Worm (Caenorhabditis elegans) whole organism, L4 larva: Measurements from ENCODE around the gene sru-7.

ENCODE experiments used
- D1046.2 ChIP-seq: fragments of 200-800 bp; sonication (Bioruptor generic); IDR thresholded peaks from 2 replicates; pipeline ENCODE4 v1.3.6; 2022; ENCODE audit warnings: missing genetic modification characterization, missing compliant biosample characterization
- T20F7.1 ChIP-seq: fragments of 200-800 bp; sonication (Bioruptor generic); optimal IDR thresholded peaks from 2 replicates; lab custom pipeline; 2018; ENCODE audit warnings: mild to moderate bottlenecking, missing genetic modification characterization, missing compliant biosample characterization
- T26A8.4 ChIP-seq: fragments of 200-800 bp; sonication (Bioruptor generic); IDR thresholded peaks from 2 replicates; pipeline ENCODE4 v1.3.6; 2022; ENCODE audit warnings: missing genetic modification characterization, missing compliant biosample characterization
- Y105C5A.15 ChIP-seq: fragments of 200-800 bp; sonication (Bioruptor generic); IDR thresholded peaks from 2 replicates; pipeline ENCODE4 v1.3.6; 2022; ENCODE audit warnings: missing genetic modification characterization, missing compliant biosample characterization
- Y75B8A.6 ChIP-seq: fragments of 200-800 bp; sonication (Bioruptor generic); IDR thresholded peaks from 2 replicates; pipeline ENCODE4 v1.3.6; 2022; ENCODE audit warnings: missing genetic modification reagents, missing genetic modification characterization, missing compliant biosample characterization
- ZK337.2 ChIP-seq: fragments of 200-800 bp; sonication (Bioruptor generic); IDR thresholded peaks from 2 replicates; pipeline ENCODE4 v1.3.6; 2022; ENCODE audit warnings: missing genetic modification reagents, missing genetic modification characterization, missing compliant biosample characterization
- ZK546.5 ChIP-seq, 2 experiments: sonication (generic microtip); optimal IDR thresholded peaks; 2 replicates each; lab custom pipeline; 2017; ENCODE audit warnings: missing biosample characterization in 2 of 2, missing genetic modification characterization in 2 of 2
- aha-1 ChIP-seq: fragments of 150-350 bp; peaks from one replicate; lab custom pipeline; 2014; ENCODE audit warnings: missing biosample characterization, missing genetic modification characterization
- ceh-20 ChIP-seq: fragments of 200-800 bp; sonication (Bioruptor generic); IDR thresholded peaks from 2 replicates; pipeline ENCODE4 v1.3.6; 2022; ENCODE audit warnings: missing genetic modification reagents, missing genetic modification characterization, missing compliant biosample characterization
- ceh-28 ChIP-seq: fragments of 150-350 bp; optimal IDR thresholded peaks from 2 replicates; lab custom pipeline; 2014; ENCODE audit warnings: missing biosample characterization, missing genetic modification reagents, missing genetic modification characterization
- ceh-62 ChIP-seq: sonication (generic microtip); optimal IDR thresholded peaks from 2 replicates; lab custom pipeline; 2017; ENCODE audit warnings: missing biosample characterization, missing genetic modification characterization
- cey-2 ChIP-seq: sonication (generic microtip); optimal IDR thresholded peaks from 3 replicates; lab custom pipeline; 2017; ENCODE audit warnings: missing genetic modification characterization, mild to moderate bottlenecking, missing compliant biosample characterization, antibody characterized with exemption, borderline replicate concordance; ENCODE audit not compliant: insufficient read depth
- ctbp-1 ChIP-seq: fragments of 200-800 bp; sonication (Bioruptor generic); IDR thresholded peaks from 2 replicates; pipeline ENCODE4 v1.3.6; 2022; ENCODE audit warnings: missing genetic modification reagents, missing genetic modification characterization, missing compliant biosample characterization
- daf-12 ChIP-seq: fragments of 150-350 bp; optimal IDR thresholded peaks from 2 replicates; lab custom pipeline; 2014; ENCODE audit warnings: missing biosample characterization, missing genetic modification reagents, missing genetic modification characterization
- daf-16 ChIP-seq, 3 experiments: sonication (generic microtip); optimal IDR thresholded peaks; 2 replicates each; lab custom pipeline; 2016 to 2017; ENCODE audit warnings: missing genetic modification characterization in 3 of 3, missing genetic modification reagents in 3 of 3, mild to moderate bottlenecking in 2 of 3, missing compliant biosample characterization in 2 of 3, missing biosample characterization in 1 of 3, moderate library complexity in 1 of 3
- dmd-6 ChIP-seq: fragments of 200-800 bp; sonication (Bioruptor generic); IDR thresholded peaks from 2 replicates; pipeline ENCODE4 v1.3.6; 2022; ENCODE audit warnings: missing genetic modification reagents, missing genetic modification characterization, missing compliant biosample characterization
- dmd-8 ChIP-seq: fragments of 200-800 bp; sonication (Bioruptor generic); IDR thresholded peaks from 2 replicates; pipeline ENCODE4 v1.3.6; 2022; ENCODE audit warnings: missing genetic modification characterization, missing compliant biosample characterization
- dve-1 ChIP-seq: sonication (generic microtip); optimal IDR thresholded peaks from 2 replicates; lab custom pipeline; 2017; ENCODE audit warnings: antibody characterized with exemption, mild to moderate bottlenecking, missing genetic modification characterization, missing compliant biosample characterization; ENCODE audit not compliant: insufficient read depth
- egl-27 ChIP-seq: sonication (generic microtip); optimal IDR thresholded peaks from 3 replicates; lab custom pipeline; 2017; ENCODE audit warnings: missing biosample characterization, missing genetic modification reagents, missing genetic modification characterization
- hlh-11 ChIP-seq: fragments of 200-800 bp; sonication (Bioruptor generic); optimal IDR thresholded peaks from 2 replicates; lab custom pipeline; 2018; ENCODE audit warnings: mild to moderate bottlenecking, missing genetic modification characterization, missing compliant biosample characterization
- hlh-30 ChIP-seq: sonication (generic microtip); optimal IDR thresholded peaks from 2 replicates; lab custom pipeline; 2017; ENCODE audit warnings: antibody characterized with exemption, mild to moderate bottlenecking, missing genetic modification characterization, missing compliant biosample characterization; ENCODE audit not compliant: insufficient read depth
- jun-1 ChIP-seq: fragments of 150-350 bp; optimal IDR thresholded peaks from 2 replicates; lab custom pipeline; 2014; ENCODE audit warnings: missing biosample characterization, missing genetic modification reagents, missing genetic modification characterization
- lin-15B ChIP-seq: fragments of 150-350 bp; sonication (generic microtip); optimal IDR thresholded peaks from 3 replicates; lab custom pipeline; 2014; ENCODE audit warnings: missing biosample characterization, missing genetic modification characterization
- lin-29 ChIP-seq: fragments of 200-800 bp; sonication (Bioruptor generic); IDR thresholded peaks from 2 replicates; pipeline ENCODE4 v1.3.6; 2022; ENCODE audit warnings: missing genetic modification reagents, missing genetic modification characterization, missing compliant biosample characterization
- lir-3 ChIP-seq: sonication (generic microtip); optimal IDR thresholded peaks from 2 replicates; lab custom pipeline; 2016; ENCODE audit warnings: mild to moderate bottlenecking, missing genetic modification characterization, missing compliant biosample characterization
- lsy-2 ChIP-seq, 2 experiments: fragments of 150-350 bp in 1 of 2; sonication (generic microtip) in 1 of 2; optimal IDR thresholded peaks; 2 replicates each; lab custom pipeline; 2014 to 2017; ENCODE audit warnings: missing biosample characterization in 2 of 2, missing genetic modification characterization in 2 of 2
- mdl-1 ChIP-seq, 2 experiments: fragments of 150-350 bp in 1 of 2; sonication (generic microtip) in 1 of 2; optimal IDR thresholded peaks; 2 replicates each; lab custom pipeline; 2014 to 2017; ENCODE audit warnings: missing biosample characterization in 2 of 2, missing genetic modification characterization in 2 of 2
- mxl-3 ChIP-seq: fragments of 200-800 bp; sonication (Bioruptor generic); optimal IDR thresholded peaks from 2 replicates; lab custom pipeline; 2018; ENCODE audit warnings: mild to moderate bottlenecking, missing genetic modification characterization, missing compliant biosample characterization
- nhr-102 ChIP-seq: sonication (generic microtip); optimal IDR thresholded peaks from 2 replicates; lab custom pipeline; 2016; ENCODE audit warnings: mild to moderate bottlenecking, missing genetic modification characterization, moderate library complexity, missing compliant biosample characterization
- nhr-11 ChIP-seq: fragments of 150-350 bp; optimal IDR thresholded peaks from 2 replicates; lab custom pipeline; 2014; ENCODE audit warnings: missing biosample characterization, missing genetic modification characterization
- nhr-28 ChIP-seq: fragments of 150-350 bp; optimal IDR thresholded peaks from 2 replicates; lab custom pipeline; 2014; ENCODE audit warnings: missing biosample characterization, missing genetic modification characterization
- nhr-77 ChIP-seq: fragments of 150-350 bp; optimal IDR thresholded peaks from 2 replicates; lab custom pipeline; 2014; ENCODE audit warnings: missing biosample characterization, missing genetic modification characterization
- pqm-1 ChIP-seq: sonication (generic microtip); optimal IDR thresholded peaks from 2 replicates; lab custom pipeline; 2017; ENCODE audit warnings: missing biosample characterization, missing genetic modification characterization
- saeg-2 ChIP-seq: fragments of 200-800 bp; sonication (Bioruptor generic); IDR thresholded peaks from 2 replicates; pipeline ENCODE4 v1.3.6; 2022; ENCODE audit warnings: missing genetic modification reagents, missing genetic modification characterization, missing compliant biosample characterization
- snpc-4 ChIP-seq: fragments of 150-350 bp; optimal IDR thresholded peaks from 2 replicates; lab custom pipeline; 2014; ENCODE audit warnings: missing biosample characterization, missing genetic modification characterization
- unc-130 ChIP-seq: sonication (generic microtip); optimal IDR thresholded peaks from 2 replicates; lab custom pipeline; 2016; ENCODE audit warnings: missing genetic modification reagents, missing genetic modification characterization, missing compliant biosample characterization
- unc-62 ChIP-seq, 3 experiments: fragments of 150-350 bp in 1 of 3; sonication (generic microtip); optimal IDR thresholded peaks in 2 of 3; peaks in 1 of 3; 1 replicate in 1 of 3; 2 replicates in 2 of 3; lab custom pipeline; 2014 to 2017; ENCODE audit warnings: missing biosample characterization in 3 of 3, missing genetic modification characterization in 3 of 3, missing genetic modification reagents in 3 of 3, missing genotype in 1 of 3
- vab-7 ChIP-seq: fragments of 200-800 bp; sonication (Bioruptor generic); IDR thresholded peaks from 2 replicates; pipeline ENCODE4 v1.3.6; 2022; ENCODE audit warnings: missing genetic modification reagents, missing genetic modification characterization, missing compliant biosample characterization
- zfp-3 ChIP-seq: fragments of 200-800 bp; sonication (Bioruptor generic); conservative IDR thresholded peaks from 2 replicates; pipeline ENCODE4 v1.3.6; 2022; ENCODE audit warnings: missing genetic modification reagents, missing genetic modification characterization, missing compliant biosample characterization

The sru-7 gene

DNA sequence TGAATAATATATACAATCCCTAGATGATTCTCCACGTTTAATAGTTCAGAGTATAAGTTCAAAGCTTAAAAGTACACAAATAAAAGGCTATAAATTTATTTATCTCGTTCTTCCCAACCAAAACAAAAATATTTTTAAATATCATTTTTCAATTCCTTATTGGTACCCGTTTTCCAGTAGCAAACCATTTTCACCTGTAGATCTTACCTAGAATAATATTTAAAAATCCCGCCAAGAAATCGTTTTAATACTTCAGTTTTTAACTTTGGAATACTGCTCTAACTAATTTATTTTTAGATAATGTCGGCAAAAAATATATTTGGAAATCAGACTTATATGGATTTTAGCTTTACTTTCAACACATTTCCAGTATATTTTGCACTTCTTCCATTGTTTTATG is at the start of gene sru-7:
sru-7 (plus strand) TSS at position 301 of the 400 bp plus-strand sequence.
- TF ChIP-seq ceh-62 (tag; lab: Kevin White, UChicago) (no peak), lin-29 (GFP tag; lab: Robert Waterston, UW) (no peak), ZK337.2 (GFP tag; lab: Robert Waterston, UW) (no peak), nhr-28 (no peak), egl-27 (tag; lab: Kevin White, UChicago) (no peak), nhr-77 (no peak), Y105C5A.15 (GFP tag; lab: Robert Waterston, UW) (no peak), unc-62 (GFP tag; optimal IDR thresholded peaks at IDR 0.05 in 1 of 2; lab: Kevin White, UChicago) (no peak), unc-62 (tag; optimal IDR thresholded peaks at IDR 0.05; lab: Kevin White, UChicago) (no peak), daf-12 (tag; lab: Kevin White, UChicago) (no peak), zfp-3 (GFP tag; lab: Robert Waterston, UW) (no peak), hlh-30 (tag; lab: Kevin White, UChicago) (no peak), dmd-8 (GFP tag; lab: Robert Waterston, UW) (no peak), Y75B8A.6 (GFP tag; lab: Robert Waterston, UW) (no peak)

DNA sequence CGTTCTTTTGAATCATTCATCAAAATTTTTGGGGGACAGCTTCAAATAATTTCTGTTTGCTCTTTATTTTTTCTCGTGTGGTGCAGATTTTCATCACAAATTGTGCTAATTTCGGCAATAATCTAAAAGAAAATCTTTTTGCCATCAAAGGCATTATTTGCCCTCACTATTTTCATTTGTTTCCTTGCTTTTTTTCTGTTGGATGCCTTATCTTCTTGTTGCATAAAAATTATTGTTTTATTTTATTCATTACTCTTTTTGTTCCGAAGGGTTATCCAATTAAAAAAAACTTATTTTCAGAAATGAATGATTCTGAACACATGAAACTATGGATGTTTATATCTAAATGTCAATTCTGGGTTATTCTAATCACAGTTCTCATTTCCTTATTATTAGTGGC is 45.4 kb upstream of the sru-7 start, which contains the start of gene T01B11.1:
T01B11.1 (plus strand) TSS at position 301 of the 400 bp plus-strand sequence.
- no peak for TF ChIP-seq dmd-6 (GFP tag; lab: Robert Waterston, UW)
- no peak for TF ChIP-seq nhr-102 (tag; lab: Kevin White, UChicago)
- TF ChIP-seq nhr-11 (tag; lab: Kevin White, UChicago): no peak
- TF ChIP-seq ceh-28 (tag; lab: Kevin White, UChicago): no peak
- TF ChIP-seq Y105C5A.15 (GFP tag; lab: Robert Waterston, UW): no peak
- no peak for TF ChIP-seq lir-3
- TF ChIP-seq T26A8.4 (GFP tag; lab: Robert Waterston, UW): no peak
- no peak for TF ChIP-seq cey-2 (tag; lab: Kevin White, UChicago)

DNA sequence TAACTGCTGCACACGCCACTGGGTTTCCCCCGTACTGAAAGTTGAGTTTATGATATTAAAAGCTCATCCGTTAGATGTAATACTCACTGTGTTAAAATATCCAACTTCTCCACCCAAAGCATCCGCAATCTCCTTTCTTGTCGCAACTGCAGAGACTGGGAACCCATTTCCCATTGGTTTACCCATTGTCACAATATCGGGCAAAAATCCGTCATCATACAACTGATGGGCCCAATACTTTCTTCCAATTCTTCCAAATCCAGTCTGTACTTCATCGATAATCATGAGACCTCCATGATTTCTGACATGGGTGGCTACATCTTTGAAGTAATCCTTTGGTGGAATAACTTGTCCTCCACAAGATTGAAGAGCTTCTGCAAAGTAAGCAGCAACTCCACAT is 42.5 kb upstream of the sru-7 start:
- TF ChIP-seq unc-130 (GFP tag; lab: Kevin White, UChicago): no peak
- no peak for TF ChIP-seq ceh-20 (GFP tag; lab: Robert Waterston, UW)
- TF ChIP-seq ctbp-1 (GFP tag; lab: Robert Waterston, UW): no peak
- peak; percentile 98 for TF ChIP-seq aha-1 (tag; lab: Kevin White, UChicago)
- no peak for TF ChIP-seq vab-7 (GFP tag; lab: Robert Waterston, UW)
- no peak for TF ChIP-seq lin-15B (tag; lab: Kevin White, UChicago)

DNA sequence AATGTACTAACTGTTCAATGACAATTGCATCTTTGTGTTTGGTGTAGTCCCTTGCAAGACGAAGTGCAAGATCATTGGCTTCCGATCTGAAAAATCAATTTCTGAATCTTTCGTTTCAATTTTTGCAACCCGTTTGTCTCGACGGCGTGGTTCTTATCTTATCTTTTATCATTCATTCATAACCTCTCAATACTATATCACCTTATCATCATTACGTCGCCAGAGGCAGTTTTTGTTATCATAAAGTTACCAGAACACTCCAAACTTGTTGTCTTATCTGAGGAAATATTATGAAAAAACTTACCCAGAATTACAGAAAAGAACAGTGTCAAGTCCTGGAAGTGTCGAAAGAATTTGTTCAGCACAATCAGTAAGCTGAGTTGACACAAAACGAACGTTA is 41.8 kb upstream of the sru-7 start:
- TF ChIP-seq snpc-4 (tag; lab: Kevin White, UChicago) (no peak), ZK546.5 (tag; optimal IDR thresholded peaks at IDR 0.05; lab: Kevin White, UChicago) (no peak), pqm-1 (tag; lab: Kevin White, UChicago) (peak; percentile 96), lsy-2 (tag; optimal IDR thresholded peaks at IDR 0.05; lab: Kevin White, UChicago) (peak in 1 of 2 experiments; percentile 22), daf-16 (GFP tag; optimal IDR thresholded peaks at IDR 0.05; lab: Kevin White, UChicago) (no peak), daf-16 (tag; optimal IDR thresholded peaks at IDR 0.05; lab: Kevin White, UChicago) (peak; percentile 62), dmd-6 (GFP tag; lab: Robert Waterston, UW) (peak; percentile 60), mxl-3 (GFP tag; lab: Kevin White, UChicago) (peak; percentile 78), D1046.2 (GFP tag; lab: Robert Waterston, UW) (no peak), ceh-28 (tag; lab: Kevin White, UChicago) (no peak), mdl-1 (tag; optimal IDR thresholded peaks at IDR 0.05; lab: Kevin White, UChicago) (peak in 1 of 2 experiments; percentile 23), jun-1 (no peak), T20F7.1 (GFP tag; lab: Kevin White, UChicago) (no peak), nhr-28 (peak; percentile 79), Y75B8A.6 (GFP tag; lab: Robert Waterston, UW) (no peak), dve-1 (tag; lab: Kevin White, UChicago) (peak; percentile 81), hlh-11 (tag; lab: Kevin White, UChicago) (peak; percentile 59), nhr-77 (peak; percentile 8), saeg-2 (no peak)
- TF ChIP-seq, all 104 proteins: peak for 10
